Worm (Caenorhabditis elegans): ENCODE measurements around the gene enpl-1.

- TF ChIP-seq ets-4 (tag; optimal IDR thresholded peaks at IDR 0.05) = no peak
- TF ChIP-seq elt-2 (tag; optimal IDR thresholded peaks at IDR 0.05) = no peak
- TF ChIP-seq gmeb-2 (tag; optimal IDR thresholded peaks at IDR 0.05) = no peak
- TF ChIP-seq rnt-1 (tag; optimal IDR thresholded peaks at IDR 0.05) = no peak
- TF ChIP-seq ceh-24 (tag; optimal IDR thresholded peaks at IDR 0.05) = no peak
- TF ChIP-seq ztf-16 (tag; optimal IDR thresholded peaks at IDR 0.05) = no peak
- TF ChIP-seq odd-2 (tag; optimal IDR thresholded peaks at IDR 0.05) = no peak
- TF ChIP-seq ceh-9 (tag; optimal IDR thresholded peaks at IDR 0.05) = no peak
- TF ChIP-seq ama-1 (optimal IDR thresholded peaks at IDR 0.05) = no peak
- no peak for TF ChIP-seq unc-3 (GFP tag; conservative IDR thresholded peaks at IDR 0.05)
- TF ChIP-seq unc-3 (tag; optimal IDR thresholded peaks at IDR 0.05) = no peak
- TF ChIP-seq unc-55 (GFP tag; optimal IDR thresholded peaks at IDR 0.05) = no peak
- TF ChIP-seq F13H6.1 (tag; optimal IDR thresholded peaks at IDR 0.05) = no peak
- TF ChIP-seq mec-3 (tag; optimal IDR thresholded peaks at IDR 0.05; ENCODE audit: borderline replicate concordance) = no peak
Observed at ce11 chrIV:11126028-11126427, 6.9 kb downstream of the enpl-1 start.

All from whole organism, late embryonic.